Worm (Caenorhabditis elegans) whole organism, L1 larva: ENCODE measurements around the gene his-6.

Source experiments
- aly-2 ChIP-seq: fragments of 150-350 bp; optimal IDR thresholded peaks from 2 replicates; lab custom pipeline; 2014; ENCODE audit warnings: missing biosample characterization, missing genetic modification characterization
- ceh-82 ChIP-seq, 3 experiments: fragments of 150-350 bp in 1 of 3; sonication (generic microtip) in 2 of 3; optimal IDR thresholded peaks; 2 replicates each; lab custom pipeline; 2014 to 2017; ENCODE audit warnings: missing biosample characterization in 3 of 3, missing genetic modification characterization in 3 of 3
- ces-1 ChIP-seq: fragments of 150-350 bp; optimal IDR thresholded peaks from 2 replicates; lab custom pipeline; 2014; ENCODE audit warnings: missing biosample characterization, missing genetic modification reagents, missing genetic modification characterization
- elt-2 ChIP-seq: sonication (generic microtip); optimal IDR thresholded peaks from 2 replicates; lab custom pipeline; 2016; ENCODE audit warnings: missing genetic modification characterization, mild to moderate bottlenecking, inconsistent platforms, missing compliant biosample characterization, missing genetic modification reagents
- fos-1 ChIP-seq: fragments of 150-350 bp; optimal IDR thresholded peaks from 2 replicates; lab custom pipeline; 2014; ENCODE audit warnings: missing biosample characterization, missing genetic modification characterization
- lin-13 ChIP-seq: fragments of 150-350 bp; optimal IDR thresholded peaks from 2 replicates; lab custom pipeline; 2014; ENCODE audit warnings: missing biosample characterization, missing genetic modification reagents, missing genetic modification characterization
- lin-39 ChIP-seq: fragments of 150-350 bp; optimal IDR thresholded peaks from 2 replicates; lab custom pipeline; 2014; ENCODE audit warnings: missing biosample characterization, missing genetic modification reagents, missing genetic modification characterization
- mdl-1 ChIP-seq, 2 experiments: fragments of 150-350 bp; optimal IDR thresholded peaks; 2 replicates each; lab custom pipeline; 2014 to 2017; ENCODE audit warnings: missing biosample characterization in 2 of 2, missing genetic modification characterization in 2 of 2, inconsistent platforms in 1 of 2
- nhr-20 ChIP-seq: sonication (generic microtip); optimal IDR thresholded peaks from 2 replicates; lab custom pipeline; 2016; ENCODE audit warnings: mild to moderate bottlenecking, missing genetic modification characterization, missing compliant biosample characterization
- nhr-28 ChIP-seq: fragments of 150-350 bp; optimal IDR thresholded peaks from 2 replicates; lab custom pipeline; 2014; ENCODE audit warnings: missing biosample characterization, missing genetic modification characterization
- snpc-4 ChIP-seq: fragments of 150-350 bp; optimal IDR thresholded peaks from 2 replicates; lab custom pipeline; 2014; ENCODE audit warnings: missing biosample characterization, missing genetic modification characterization
- sox-4 ChIP-seq: sonication (generic microtip); optimal IDR thresholded peaks from 2 replicates; lab custom pipeline; 2016; ENCODE audit warnings: missing genetic modification characterization, missing compliant biosample characterization
- ztf-11 ChIP-seq, 2 experiments: sonication (generic microtip); optimal IDR thresholded peaks; 2 replicates each; lab custom pipeline; 2016 to 2017; ENCODE audit warnings: missing genetic modification characterization in 2 of 2, missing biosample characterization in 1 of 2, missing compliant biosample characterization in 1 of 2

DNA sequence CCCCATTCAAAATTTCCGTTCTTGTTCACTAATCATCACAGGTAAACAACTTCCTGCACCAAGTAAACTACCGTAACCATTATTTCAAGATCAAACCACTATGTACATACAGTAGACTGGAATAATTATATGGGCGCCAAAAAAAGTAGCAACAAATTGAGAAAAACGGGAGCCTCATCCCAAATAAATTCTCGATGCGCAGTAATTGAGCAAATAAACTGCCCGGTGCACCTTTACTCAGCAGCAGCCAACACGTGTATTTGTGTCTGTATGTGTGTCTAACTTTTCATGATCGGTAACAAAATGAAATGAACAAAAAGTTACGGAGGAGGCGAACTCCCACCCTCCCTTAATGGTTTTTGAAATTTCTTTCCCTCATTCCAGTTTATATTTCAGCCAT lies 5.6 kb downstream of the his-6 start, which contains the start of gene otpl-5:
- TF ChIP-seq nhr-28: no peak
- TF ChIP-seq ces-1 (GFP tag; lab: Kevin White, UChicago): no peak
- no peak for TF ChIP-seq lin-39 (tag; lab: Kevin White, UChicago)
- TF ChIP-seq snpc-4: no peak
- no peak for TF ChIP-seq fos-1 (tag; lab: Kevin White, UChicago)
- TF ChIP-seq aly-2 (tag; lab: Kevin White, UChicago): no peak
- no peak for TF ChIP-seq nhr-20 (tag; lab: Kevin White, UChicago)
- TF ChIP-seq mdl-1 (tag; optimal IDR thresholded peaks at IDR 0.05; lab: Kevin White, UChicago): no peak
- no peak for TF ChIP-seq elt-2 (tag; lab: Kevin White, UChicago)
- TF ChIP-seq lin-13 (GFP tag; lab: Kevin White, UChicago): no peak
- TF ChIP-seq ztf-11 (tag; optimal IDR thresholded peaks at IDR 0.05; lab: Kevin White, UChicago): no peak
- TF ChIP-seq ceh-82 (tag; optimal IDR thresholded peaks at IDR 0.05; lab: Kevin White, UChicago): no peak
- TF ChIP-seq sox-4 (tag; lab: Kevin White, UChicago): no peak
